Fruit fly (Drosophila melanogaster): ENCODE data around the gene CG5715.

dm6 chr3R:24270034-24270433 lies 24.2 kb downstream of the CG5715 start:
- TF ChIP-seq br (GFP tag; optimal IDR thresholded peaks at IDR 0.05) (no peak), dl (GFP tag; optimal IDR thresholded peaks at IDR 0.05; ENCODE audit: insufficient read depth in 1 of 2, partially characterized antibody in 2 of 2) (no peak), pan (optimal IDR thresholded peaks at IDR 0.05) (no peak), Abd-B (GFP tag; optimal IDR thresholded peaks at IDR 0.05) (no peak), Dfd (GFP tag; optimal IDR thresholded peaks at IDR 0.05) (no peak)

Data from whole organism, wandering third instar larva.